Worm (Caenorhabditis elegans) whole organism, L3 larva: ENCODE measurements around the gene cct-6.

ENCODE experiments used
- eor-1 ChIP-seq, 2 experiments: fragments of 150-350 bp; optimal IDR thresholded peaks; 2 replicates each; lab custom pipeline; 2014 to 2018; ENCODE audit warnings: missing biosample characterization in 2 of 2, missing genetic modification characterization in 2 of 2
- nhr-11 ChIP-seq: fragments of 150-350 bp; optimal IDR thresholded peaks from 2 replicates; lab custom pipeline; 2014; ENCODE audit warnings: missing biosample characterization, missing genetic modification characterization
- pha-4 ChIP-seq: fragments of 150-350 bp; optimal IDR thresholded peaks from 2 replicates; lab custom pipeline; 2014; ENCODE audit warnings: missing biosample characterization, missing genetic modification reagents, missing genetic modification characterization
- snpc-4 ChIP-seq: fragments of 150-350 bp; optimal IDR thresholded peaks from 2 replicates; lab custom pipeline; 2014; ENCODE audit warnings: missing biosample characterization, missing genetic modification characterization
- zag-1 ChIP-seq: fragments of 150-350 bp; optimal IDR thresholded peaks from 2 replicates; lab custom pipeline; 2014; ENCODE audit warnings: missing biosample characterization, missing genetic modification characterization

DNA sequence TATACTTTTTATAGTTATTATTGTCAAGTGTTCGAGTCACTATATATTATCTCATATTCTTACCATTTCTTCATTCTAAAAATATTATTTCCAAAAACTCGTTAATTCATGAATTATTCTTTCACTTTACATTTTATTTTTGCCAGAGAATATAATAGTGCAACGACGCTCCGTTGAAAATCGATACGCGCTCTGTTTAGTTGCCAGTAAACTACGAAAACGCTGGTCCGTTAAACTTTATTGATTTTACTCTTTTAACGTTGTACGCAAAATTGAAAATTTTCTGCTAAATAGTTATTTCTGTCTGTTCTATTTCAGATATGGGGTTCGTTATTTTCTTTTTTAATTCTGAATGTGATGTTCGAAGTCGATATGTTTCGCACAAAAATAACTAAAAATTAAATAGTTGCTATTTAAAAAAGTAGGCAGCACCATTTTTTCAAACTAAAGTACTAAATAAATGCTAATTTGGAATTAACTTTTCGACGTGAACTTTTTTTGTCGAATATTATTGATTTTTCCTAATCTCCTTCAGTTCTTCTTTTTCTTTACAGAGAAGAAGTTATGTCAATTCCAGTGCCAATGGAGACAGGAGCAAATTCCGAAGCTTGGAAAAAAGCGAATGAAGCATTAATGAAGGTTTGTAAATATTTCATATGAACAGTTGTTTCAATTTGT is 23.9 kb upstream of the cct-6 start, which contains the start of gene hpo-10:
- TF ChIP-seq snpc-4 (tag; lab: Kevin White, UChicago) (peak; percentile 19), pha-4 (tag; lab: Kevin White, UChicago) (no peak), eor-1 (tag; optimal IDR thresholded peaks at IDR 0.05; lab: Kevin White, UChicago) (no peak), zag-1 (tag; lab: Kevin White, UChicago) (no peak), nhr-11 (tag; lab: Kevin White, UChicago) (no peak)
